Worm (Caenorhabditis elegans) whole organism, L2 larva: Measurements from ENCODE around the gene W05E10.2.

Experiments
- egl-27 ChIP-seq: sonication (generic microtip); optimal IDR thresholded peaks from 3 replicates; lab custom pipeline; 2017; ENCODE audit warnings: missing biosample characterization, missing genetic modification reagents, missing genetic modification characterization
- lsy-2 ChIP-seq, 2 experiments: fragments of 150-350 bp in 1 of 2; sonication (generic microtip) in 1 of 2; optimal IDR thresholded peaks; 2 replicates each; lab custom pipeline; 2014 to 2017; ENCODE audit warnings: missing biosample characterization in 2 of 2, missing genetic modification characterization in 2 of 2
- nhr-77 ChIP-seq: fragments of 150-350 bp; optimal IDR thresholded peaks from 2 replicates; lab custom pipeline; 2014; ENCODE audit warnings: missing biosample characterization, missing genetic modification characterization
- ztf-4 ChIP-seq: fragments of 150-350 bp; optimal IDR thresholded peaks from 2 replicates; lab custom pipeline; 2014; ENCODE audit warnings: missing biosample characterization, missing genetic modification characterization

ce11 chrV:11677030-11677429 lies 9.9 kb upstream of the W05E10.2 start:
- TF ChIP-seq egl-27 (tag; lab: Kevin White, UChicago) (no peak), ztf-4 (tag; lab: Kevin White, UChicago) (no peak), lsy-2 (tag; optimal IDR thresholded peaks at IDR 0.05; lab: Kevin White, UChicago) (no peak), nhr-77 (no peak)
